Fruit fly (Drosophila melanogaster) whole organism, embryonic: ENCODE data around the gene yellow-f.

ENCODE experiments used
- Abd-B ChIP-seq: fragments of 200-800 bp; sonication (Bioruptor generic); optimal IDR thresholded peaks from 2 replicates; lab custom pipeline; 2018; ENCODE audit warnings: missing biosample characterization, mild to moderate bottlenecking, missing genetic modification characterization, moderate library complexity
- BEAF-32 ChIP-seq: fragments of 200-800 bp; sonication (Bioruptor generic); optimal IDR thresholded peaks from 3 replicates; lab custom pipeline; 2017; ENCODE audit warnings: missing biosample characterization, missing genetic modification characterization, mild to moderate bottlenecking, moderate library complexity, missing genetic modification reagents
- Bgb ChIP-seq: fragments of 200-800 bp; sonication (Bioruptor generic); IDR thresholded peaks from 2 replicates; pipeline ENCODE4 v1.3.6; 2022; ENCODE audit warnings: missing biosample characterization, missing genetic modification characterization; ENCODE audit not compliant: partially characterized antibody
- CG12155 ChIP-seq: fragments of 200-800 bp; sonication (Bioruptor generic); optimal IDR thresholded peaks from 3 replicates; lab custom pipeline; 2016; ENCODE audit warnings: missing biosample characterization, missing genetic modification characterization
- CG12744 ChIP-seq: fragments of 200-800 bp; sonication (Bioruptor generic); optimal IDR thresholded peaks from 2 replicates; lab custom pipeline; 2016; ENCODE audit warnings: missing biosample characterization, missing genetic modification characterization
- CG15514 ChIP-seq: fragments of 200-800 bp; sonication (Bioruptor generic); optimal IDR thresholded peaks from 3 replicates; lab custom pipeline; 2017; ENCODE audit warnings: missing biosample characterization, missing genetic modification characterization, mild to moderate bottlenecking, moderate library complexity, missing genetic modification reagents
- CG17802 ChIP-seq: fragments of 200-800 bp; sonication (Bioruptor generic); optimal IDR thresholded peaks from 2 replicates; lab custom pipeline; 2018; ENCODE audit warnings: missing biosample characterization, mild to moderate bottlenecking, missing genetic modification characterization, moderate library complexity
- CG30020 ChIP-seq: fragments of 200-800 bp; optimal IDR thresholded peaks from 2 replicates; lab custom pipeline; 2019; ENCODE audit warnings: missing biosample characterization, mild to moderate bottlenecking, missing genetic modification characterization, moderate library complexity
- CG32767 ChIP-seq: fragments of 200-800 bp; sonication (Bioruptor generic); IDR thresholded peaks from 2 replicates; pipeline ENCODE4 v1.3.6; 2022; ENCODE audit warnings: missing biosample characterization, missing genetic modification characterization
- CG3281 ChIP-seq: fragments of 200-800 bp; sonication (Bioruptor generic); optimal IDR thresholded peaks from 3 replicates; lab custom pipeline; 2017; ENCODE audit warnings: missing biosample characterization, mild to moderate bottlenecking, missing genetic modification characterization
- CG6813 ChIP-seq: fragments of 200-800 bp; sonication (Bioruptor generic); optimal IDR thresholded peaks from 2 replicates; lab custom pipeline; 2017; ENCODE audit warnings: missing biosample characterization, missing genetic modification characterization, mild to moderate bottlenecking, moderate library complexity, missing genetic modification reagents
- CG7987 ChIP-seq: fragments of 200-800 bp; sonication (Bioruptor generic); optimal IDR thresholded peaks from 2 replicates; lab custom pipeline; 2018; ENCODE audit warnings: missing biosample characterization, mild to moderate bottlenecking, missing genetic modification characterization, moderate library complexity
- CG8359 ChIP-seq: fragments of 200-800 bp; sonication (Bioruptor generic); optimal IDR thresholded peaks from 2 replicates; lab custom pipeline; 2017; ENCODE audit warnings: missing biosample characterization, mild to moderate bottlenecking, missing genetic modification characterization, borderline replicate concordance
- CG8478 ChIP-seq: fragments of >200 bp; optimal IDR thresholded peaks from 2 replicates; lab custom pipeline; 2018
- CHES-1-like ChIP-seq: fragments of 200-800 bp; sonication (Bioruptor generic); optimal IDR thresholded peaks from 2 replicates; lab custom pipeline; 2016; ENCODE audit warnings: missing biosample characterization, missing genetic modification characterization
- D ChIP-seq, 2 experiments: fragments of 200-800 bp in 1 of 2; fragments of >200 bp in 1 of 2; sonication (Bioruptor generic) in 1 of 2; optimal IDR thresholded peaks; 2 replicates in 1 of 2; 3 replicates in 1 of 2; lab custom pipeline; 2017; ENCODE audit warnings: mild to moderate bottlenecking in 1 of 2, missing biosample characterization in 1 of 2, missing genetic modification characterization in 1 of 2, missing genetic modification reagents in 1 of 2
- Dip3 ChIP-seq: fragments of 200-800 bp; sonication (Bioruptor generic); optimal IDR thresholded peaks from 3 replicates; lab custom pipeline; 2016; ENCODE audit warnings: missing biosample characterization, missing genetic modification characterization
- Dll ChIP-seq: fragments of 200-800 bp; sonication (Bioruptor generic); IDR thresholded peaks from 4 replicates; pipeline ENCODE4 v1.3.6; 2022; ENCODE audit warnings: missing biosample characterization, missing genetic modification characterization; ENCODE audit not compliant: partially characterized antibody
- Dref ChIP-seq: fragments of 200-800 bp; sonication (Bioruptor generic); IDR thresholded peaks from 2 replicates; pipeline ENCODE4 v1.3.6; 2022; ENCODE audit warnings: missing biosample characterization, missing genetic modification characterization
- Eip74EF ChIP-seq, 2 experiments: fragments of 200-800 bp in 1 of 2; fragments of >200 bp in 1 of 2; sonication (Bioruptor generic) in 1 of 2; optimal IDR thresholded peaks; 2 replicates each; lab custom pipeline; 2017 to 2019; ENCODE audit warnings: missing biosample characterization in 2 of 2, missing genetic modification characterization in 2 of 2, mild to moderate bottlenecking in 1 of 2, moderate library complexity in 1 of 2
- Ets65A ChIP-seq: fragments of 200-800 bp; sonication (Bioruptor generic); peaks from one replicate; lab custom pipeline; 2016; ENCODE audit warnings: missing biosample characterization, missing genetic modification characterization
- Ets97D ChIP-seq: fragments of 200-800 bp; sonication (Bioruptor generic); optimal IDR thresholded peaks from 3 replicates; lab custom pipeline; 2016; ENCODE audit warnings: missing biosample characterization, missing genetic modification characterization
- HHEX ChIP-seq: fragments of 200-800 bp; sonication (Bioruptor generic); optimal IDR thresholded peaks from 3 replicates; lab custom pipeline; 2017; ENCODE audit warnings: missing biosample characterization, mild to moderate bottlenecking, missing genetic modification characterization, missing genetic modification reagents
- HLH4C ChIP-seq: fragments of 200-800 bp; sonication (Bioruptor generic); IDR thresholded peaks from 3 replicates; pipeline ENCODE4 v1.3.6; 2022; ENCODE audit warnings: missing biosample characterization, missing genetic modification characterization; ENCODE audit not compliant: partially characterized antibody
- HLHmδ ChIP-seq: fragments of 200-800 bp; sonication (Bioruptor generic); optimal IDR thresholded peaks from 2 replicates; lab custom pipeline; 2018; ENCODE audit warnings: missing biosample characterization, mild to moderate bottlenecking, missing genetic modification characterization, moderate library complexity
- HmgD ChIP-seq: fragments of 200-800 bp; sonication (Bioruptor generic); optimal IDR thresholded peaks from 3 replicates; lab custom pipeline; 2016; ENCODE audit warnings: missing biosample characterization, missing genetic modification characterization
- Myb ChIP-seq: fragments of 200-800 bp; sonication (Bioruptor generic); optimal IDR thresholded peaks from 2 replicates; lab custom pipeline; 2016; ENCODE audit warnings: missing biosample characterization, missing genetic modification characterization
- Nf-YA ChIP-seq: fragments of 200-800 bp; sonication (Bioruptor generic); IDR thresholded peaks from 2 replicates; pipeline ENCODE4 v1.3.6; 2022; ENCODE audit warnings: missing biosample characterization, missing genetic modification characterization
- Opbp ChIP-seq: fragments of 200-800 bp; sonication (Bioruptor generic); IDR thresholded peaks from 3 replicates; pipeline ENCODE4 v1.3.6; 2022; ENCODE audit warnings: missing biosample characterization, missing genetic modification characterization; ENCODE audit not compliant: partially characterized antibody
- Six4 ChIP-seq: fragments of 200-800 bp; sonication (Bioruptor generic); optimal IDR thresholded peaks from 2 replicates; lab custom pipeline; 2016; ENCODE audit warnings: missing biosample characterization, missing genetic modification characterization
- Sry-β ChIP-seq: fragments of 200-800 bp; sonication (Bioruptor generic); optimal IDR thresholded peaks from 2 replicates; lab custom pipeline; 2018; ENCODE audit warnings: missing biosample characterization, mild to moderate bottlenecking, missing genetic modification characterization, moderate library complexity
- Stat92E ChIP-seq, 3 experiments: fragments of >200 bp in 2 of 3; fragments of 200-800 bp in 1 of 3; sonication (Bioruptor generic) in 1 of 3; optimal IDR thresholded peaks; 2 replicates each; lab custom pipeline; 2017 to 2019; ENCODE audit warnings: missing biosample characterization in 3 of 3, missing genetic modification characterization in 3 of 3, mild to moderate bottlenecking in 1 of 3, moderate library complexity in 1 of 3
- Trl ChIP-seq, 3 experiments: fragments of >200 bp in 2 of 3; fragments of 200-800 bp in 1 of 3; sonication (Bioruptor generic) in 1 of 3; optimal IDR thresholded peaks; 2 replicates in 1 of 3; 3 replicates in 2 of 3; lab custom pipeline; 2016 to 2017; ENCODE audit warnings: missing biosample characterization in 1 of 3, missing genetic modification characterization in 1 of 3
- Xbp1 ChIP-seq: fragments of 200-800 bp; sonication (Bioruptor generic); optimal IDR thresholded peaks from 3 replicates; lab custom pipeline; 2016; ENCODE audit warnings: missing biosample characterization, mild to moderate bottlenecking, missing genetic modification characterization
- ara ChIP-seq: fragments of 200-800 bp; sonication (Bioruptor generic); IDR thresholded peaks from 2 replicates; pipeline ENCODE4 v1.3.6; 2022; ENCODE audit warnings: missing biosample characterization, missing genetic modification characterization
- chif ChIP-seq, 2 experiments: fragments of 200-800 bp; sonication (Bioruptor generic); optimal IDR thresholded peaks; 3 replicates each; lab custom pipeline; 2016; ENCODE audit warnings: missing biosample characterization in 2 of 2, missing genetic modification characterization in 2 of 2
- chm ChIP-seq: fragments of 200-800 bp; sonication (Bioruptor generic); IDR thresholded peaks from 2 replicates; pipeline ENCODE4 v1.3.6; 2022; ENCODE audit warnings: missing biosample characterization, missing genetic modification characterization
- esg ChIP-seq: fragments of 200-800 bp; sonication (Bioruptor generic); conservative IDR thresholded peaks from 2 replicates; pipeline ENCODE4 v1.3.6; 2022; ENCODE audit warnings: missing biosample characterization, missing genetic modification characterization
- fd96Cb ChIP-seq: fragments of 200-800 bp; sonication (Bioruptor generic); optimal IDR thresholded peaks from 2 replicates; lab custom pipeline; 2018; ENCODE audit warnings: missing biosample characterization, mild to moderate bottlenecking, missing genetic modification characterization, moderate library complexity
- grau ChIP-seq: fragments of 200-800 bp; optimal IDR thresholded peaks from 3 replicates; lab custom pipeline; 2019; ENCODE audit warnings: missing biosample characterization, mild to moderate bottlenecking, missing genetic modification characterization, moderate library complexity
- grn ChIP-seq: fragments of 200-800 bp; sonication (Bioruptor generic); optimal IDR thresholded peaks from 3 replicates; lab custom pipeline; 2017; ENCODE audit warnings: missing biosample characterization, missing genetic modification characterization
- nerfin-2 ChIP-seq: fragments of 200-800 bp; sonication (Bioruptor generic); IDR thresholded peaks from 2 replicates; pipeline ENCODE4 v1.3.6; 2022; ENCODE audit warnings: missing biosample characterization, missing genetic modification characterization; ENCODE audit not compliant: partially characterized antibody
- nom ChIP-seq: fragments of 200-800 bp; sonication (Bioruptor generic); optimal IDR thresholded peaks from 2 replicates; lab custom pipeline; 2017; ENCODE audit warnings: missing biosample characterization, missing genetic modification characterization, mild to moderate bottlenecking, moderate library complexity, missing genetic modification reagents
- pros ChIP-seq: fragments of 200-800 bp; sonication (Bioruptor generic); optimal IDR thresholded peaks from 3 replicates; lab custom pipeline; 2019; ENCODE audit warnings: missing biosample characterization, mild to moderate bottlenecking, missing genetic modification characterization, moderate library complexity
- tll ChIP-seq, 2 experiments: fragments of 200-800 bp in 1 of 2; fragments of >200 bp in 1 of 2; sonication (Bioruptor generic) in 1 of 2; optimal IDR thresholded peaks; 2 replicates each; lab custom pipeline; 2017 to 2019; ENCODE audit warnings: missing biosample characterization in 2 of 2, missing genetic modification characterization in 2 of 2, mild to moderate bottlenecking in 1 of 2, moderate library complexity in 1 of 2
- vfl ChIP-seq: fragments of 200-800 bp; sonication (Bioruptor generic); optimal IDR thresholded peaks from 2 replicates; lab custom pipeline; 2016; ENCODE audit warnings: missing biosample characterization, missing genetic modification characterization
- zfh2 ChIP-seq: fragments of 200-800 bp; sonication (Bioruptor generic); optimal IDR thresholded peaks from 2 replicates; lab custom pipeline; 2016; ENCODE audit warnings: missing biosample characterization, missing genetic modification characterization

The yellow-f gene

dm6 chr3R:12997550-12998233 lies 4.7 kb upstream of the yellow-f start, which contains the start of the genes CG17327, CG44194 and CG7518 (continued):
- TF ChIP-seq CG17802, result peak; percentile 78
- peak; percentile 35 for TF ChIP-seq grau
- TF ChIP-seq Bgb (GFP tag; lab: Robert Waterston, UW), result peak; percentile 46
- no peak for TF ChIP-seq Ets65A
- no peak for TF ChIP-seq Nf-YA (GFP tag; lab: Robert Waterston, UW)
- TF ChIP-seq Ets97D, result peak; percentile 62
- TF ChIP-seq Six4 (GFP tag; lab: Kevin White, UChicago), result no peak
- TF ChIP-seq Eip74EF (GFP tag; optimal IDR thresholded peaks at IDR 0.05; lab: Kevin White, UChicago), result no peak
- peak; percentile 42 for TF ChIP-seq CG15514 (GFP tag; lab: Kevin White, UChicago)
- TF ChIP-seq fd96Cb, result peak; percentile 5
- no peak for TF ChIP-seq CG12744
- no peak for TF ChIP-seq chm
- TF ChIP-seq CG6813 (GFP tag; lab: Kevin White, UChicago), result no peak
- peak; percentile 43 for TF ChIP-seq Dref (GFP tag; lab: Robert Waterston, UW)
- peak; percentile 41 for TF ChIP-seq Myb (GFP tag; lab: Kevin White, UChicago)
- no peak for TF ChIP-seq nom (GFP tag; lab: Kevin White, UChicago)
- TF ChIP-seq esg (GFP tag; lab: Robert Waterston, UW), result no peak
- TF ChIP-seq pros (GFP tag; lab: Kevin White, UChicago), result no peak
- TF ChIP-seq CG32767 (GFP tag; lab: Robert Waterston, UW), result no peak
- no peak for TF ChIP-seq vfl
- TF ChIP-seq D (optimal IDR thresholded peaks at IDR 0.05; lab: Kevin White, UChicago), result no peak
- TF ChIP-seq D (GFP tag; optimal IDR thresholded peaks at IDR 0.05; lab: Kevin White, UChicago), result no peak
- no peak for TF ChIP-seq Trl (optimal IDR thresholded peaks at IDR 0.05; lab: Kevin White, UChicago)
- TF ChIP-seq Trl (GFP tag; optimal IDR thresholded peaks at IDR 0.05; lab: Kevin White, UChicago), result no peak
- no peak for TF ChIP-seq CG8359 (GFP tag; lab: Kevin White, UChicago)
- TF ChIP-seq CHES-1-like (GFP tag; lab: Kevin White, UChicago), result peak; percentile 0
- no peak for TF ChIP-seq zfh2
- TF ChIP-seq CG8478 (lab: Kevin White, UChicago), result no peak
- peak; percentile 47; the same call in 1 of the 3 replicates for TF ChIP-seq Opbp (GFP tag; lab: Robert Waterston, UW)
- TF ChIP-seq nerfin-2, result no peak
- TF ChIP-seq CG12155 (GFP tag; lab: Kevin White, UChicago), result peak; percentile 99
- TF ChIP-seq Xbp1 (GFP tag; lab: Kevin White, UChicago), result no peak
- no peak for TF ChIP-seq HHEX (GFP tag; lab: Kevin White, UChicago)
- no peak for TF ChIP-seq Sry-β (GFP tag; lab: Kevin White, UChicago)
- 0 out of 3 replicates have a peak, but pooled peaks have one; percentile 28 for TF ChIP-seq HLH4C (GFP tag; lab: Robert Waterston, UW)
- TF ChIP-seq BEAF-32 (GFP tag; lab: Kevin White, UChicago), result peak; percentile 77
- TF ChIP-seq HLHmδ, result no peak
- peak in 1 of 2 experiments; percentile 7 for TF ChIP-seq chif (GFP tag; optimal IDR thresholded peaks at IDR 0.05; lab: Kevin White, UChicago)
- TF ChIP-seq Dll (GFP tag; lab: Robert Waterston, UW), result peak; percentile 38; the same call in 1 of the 4 replicates
- TF ChIP-seq Dip3, result peak; percentile 22
- no peak for TF ChIP-seq Stat92E (GFP tag; optimal IDR thresholded peaks at IDR 0.05; lab: Kevin White, UChicago)
- TF ChIP-seq Abd-B (GFP tag; lab: Kevin White, UChicago), result peak; percentile 39
- peak in 1 of 2 experiments; percentile 25 for TF ChIP-seq tll (GFP tag; optimal IDR thresholded peaks at IDR 0.05; lab: Kevin White, UChicago)
- TF ChIP-seq HmgD (GFP tag; lab: Kevin White, UChicago), result peak; percentile 52
- TF ChIP-seq grn (GFP tag; lab: Kevin White, UChicago), result no peak
- peak; percentile 85 for TF ChIP-seq CG30020
- TF ChIP-seq ara (GFP tag; lab: Robert Waterston, UW), result no peak
- TF ChIP-seq CG3281 (GFP tag; lab: Kevin White, UChicago), result no peak
- no peak for TF ChIP-seq CG7987
